Fruit fly (Drosophila melanogaster): ENCODE results near the gene Alp11.

Alp11 gene

DNA sequence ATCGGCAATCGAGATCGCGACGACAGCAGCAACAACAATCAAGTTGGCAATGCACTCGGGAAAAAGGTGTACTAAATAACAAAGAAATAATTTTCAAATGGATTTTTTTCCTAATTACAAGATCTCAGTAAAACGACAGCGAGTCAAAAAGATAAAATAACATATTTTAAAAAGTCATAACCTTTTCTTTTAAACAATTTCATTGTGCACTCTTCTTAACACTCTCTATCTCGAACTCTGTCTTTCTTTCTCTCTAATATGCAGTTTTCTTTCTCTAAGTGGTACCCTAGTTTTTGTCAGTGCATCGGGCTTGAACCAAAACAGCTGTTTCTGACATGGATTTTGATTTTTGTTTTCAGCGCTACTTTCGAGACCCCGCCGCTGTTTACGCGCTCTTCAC, 38.5 kb upstream of the Alp11 start (continued):
- TF ChIP-seq psq (GFP tag; optimal IDR thresholded peaks at IDR 0.05), result no peak
- peak; percentile 50; the same call in 2 of the 3 replicates for TF ChIP-seq CG14050 (GFP tag; IDR thresholded peaks at IDR 0.05)
- TF ChIP-seq PHDP (tag; optimal IDR thresholded peaks at IDR 0.05), result peak; percentile 82
- TF ChIP-seq CG12071 (GFP tag; optimal IDR thresholded peaks at IDR 0.05), result peak; percentile 32
- peak; percentile 54 for TF ChIP-seq zen (tag; optimal IDR thresholded peaks at IDR 0.05)
- TF ChIP-seq unpg (GFP tag; optimal IDR thresholded peaks at IDR 0.05), result peak; percentile 83
- TF ChIP-seq Gsc (GFP tag; IDR thresholded peaks at IDR 0.05), result no peak
- TF ChIP-seq CkIIα-i1 (GFP tag; IDR thresholded peaks at IDR 0.05), result no peak
- TF ChIP-seq CG3163 (GFP tag; optimal IDR thresholded peaks at IDR 0.05), result peak; percentile 38
- TF ChIP-seq btn (GFP tag; optimal IDR thresholded peaks at IDR 0.05), result peak; percentile 32
- no peak for TF ChIP-seq CG7987 (GFP tag; optimal IDR thresholded peaks at IDR 0.05)
- TF ChIP-seq CG4282 (GFP tag; optimal IDR thresholded peaks at IDR 0.05), result peak; percentile 12
- TF ChIP-seq CG30403 (GFP tag; optimal IDR thresholded peaks at IDR 0.05), result peak; percentile 83
- TF ChIP-seq Mad (GFP tag; optimal IDR thresholded peaks at IDR 0.05), result peak; percentile 65
- TF ChIP-seq lola (GFP tag; optimal IDR thresholded peaks at IDR 0.05), result peak in 1 of 3 experiments; percentile 44
- peak; percentile 73 for TF ChIP-seq Fer1 (GFP tag; optimal IDR thresholded peaks at IDR 0.05)
- TF ChIP-seq usp (GFP tag; optimal IDR thresholded peaks at IDR 0.05), result no peak
- TF ChIP-seq da (GFP tag; optimal IDR thresholded peaks at IDR 0.05), result peak; percentile 36
- TF ChIP-seq gsb (GFP tag; IDR thresholded peaks at IDR 0.05), result peak; percentile 66
- TF ChIP-seq bbx (GFP tag; IDR thresholded peaks at IDR 0.05; ENCODE audit: partially characterized antibody), result no peak
- peak; percentile 63 for TF ChIP-seq odd (GFP tag; optimal IDR thresholded peaks at IDR 0.05)
- TF ChIP-seq CG4404 (GFP tag; IDR thresholded peaks at IDR 0.05), result peak; percentile 32; the same call in 1 of the 2 replicates
- no peak for TF ChIP-seq CG3995 (GFP tag; optimal IDR thresholded peaks at IDR 0.05)
- TF ChIP-seq CG15479 (GFP tag; optimal IDR thresholded peaks at IDR 0.05), result no peak
- peak; percentile 75 for TF ChIP-seq ATbp (GFP tag; optimal IDR thresholded peaks at IDR 0.05)
- TF ChIP-seq CG11398 (GFP tag; optimal IDR thresholded peaks at IDR 0.05), result peak; percentile 27
- TF ChIP-seq ttk (GFP tag; IDR thresholded peaks at IDR 0.05), result peak; percentile 77
- no peak for TF ChIP-seq nom (GFP tag; optimal IDR thresholded peaks at IDR 0.05)
- TF ChIP-seq CG1832 (GFP tag; optimal IDR thresholded peaks at IDR 0.05), result no peak
- no peak for TF ChIP-seq fru (optimal IDR thresholded peaks at IDR 0.05)
- TF ChIP-seq gfzf (GFP tag; optimal IDR thresholded peaks at IDR 0.05), result no peak
- TF ChIP-seq Dref (GFP tag; IDR thresholded peaks at IDR 0.05), result no peak
- TF ChIP-seq CG4360 (GFP tag; IDR thresholded peaks at IDR 0.05), result no peak
- TF ChIP-seq tap (tag; optimal IDR thresholded peaks at IDR 0.05), result peak; percentile 68
- peak; percentile 49 for TF ChIP-seq CrebB (tag; optimal IDR thresholded peaks at IDR 0.05)
- peak; percentile 88 for TF ChIP-seq CG11504 (tag; optimal IDR thresholded peaks at IDR 0.05)
- TF ChIP-seq Ssrp (tag; optimal IDR thresholded peaks at IDR 0.05), result peak; percentile 78
- TF ChIP-seq Sox102F (GFP tag; optimal IDR thresholded peaks at IDR 0.05), result peak; percentile 84
- peak; percentile 72 for TF ChIP-seq pnt (GFP tag; optimal IDR thresholded peaks at IDR 0.05)
- peak; percentile 68 to 81 for TF ChIP-seq dpn (GFP tag; optimal IDR thresholded peaks at IDR 0.05)
- TF ChIP-seq CG6683 (GFP tag; optimal IDR thresholded peaks at IDR 0.05), result peak; percentile 26
- TF ChIP-seq Hey (tag; optimal IDR thresholded peaks at IDR 0.05), result no peak
- peak; percentile 96 for TF ChIP-seq Ets65A (GFP tag)
- TF ChIP-seq CG31365 (tag; optimal IDR thresholded peaks at IDR 0.05), result no peak
- peak; percentile 36 for TF ChIP-seq repo (GFP tag; optimal IDR thresholded peaks at IDR 0.05)
- no peak for TF ChIP-seq Trl (optimal IDR thresholded peaks at IDR 0.05)
- peak; percentile 80 for TF ChIP-seq Trl (GFP tag; optimal IDR thresholded peaks at IDR 0.05)
- peak; percentile 59 for TF ChIP-seq tin (GFP tag; optimal IDR thresholded peaks at IDR 0.05)
- TF ChIP-seq CG7839 (tag; optimal IDR thresholded peaks at IDR 0.05), result peak; percentile 88
- TF ChIP-seq Bgb (GFP tag; IDR thresholded peaks at IDR 0.05; ENCODE audit: partially characterized antibody), result no peak
- TF ChIP-seq CG7745 (tag; optimal IDR thresholded peaks at IDR 0.05), result no peak
- peak; percentile 24 for TF ChIP-seq CG16815 (GFP tag; optimal IDR thresholded peaks at IDR 0.05)

All from whole organism, embryonic.